Worm (Caenorhabditis elegans): ENCODE measurements around the gene F42C5.5.

The F42C5.5 gene

ce11 chrIV:7294121-7294520 is at the start of gene F42C5.5:
Gene F42C5.5, minus strand, starts transcription at chrIV:7294221.
- TF ChIP-seq nhr-6 (tag; optimal IDR thresholded peaks at IDR 0.05) (no peak), lin-13 (GFP tag; optimal IDR thresholded peaks at IDR 0.05) (no peak), nhr-237 (tag; optimal IDR thresholded peaks at IDR 0.05) (no peak), ztf-11 (tag; optimal IDR thresholded peaks at IDR 0.05) (no peak), elt-3 (tag; optimal IDR thresholded peaks at IDR 0.05) (no peak), aly-2 (tag; optimal IDR thresholded peaks at IDR 0.05) (no peak), mab-5 (tag; optimal IDR thresholded peaks at IDR 0.05) (no peak)

ce11 chrIV:7342144-7342543 is 48.1 kb upstream of the F42C5.5 start:
- TF ChIP-seq nhr-25 (tag; optimal IDR thresholded peaks at IDR 0.05) (no peak), ZK546.5 (tag; optimal IDR thresholded peaks at IDR 0.05) (no peak), skn-1 (tag; optimal IDR thresholded peaks at IDR 0.05) (no peak), peb-1 (tag; optimal IDR thresholded peaks at IDR 0.05) (no peak), F13H6.1 (tag; optimal IDR thresholded peaks at IDR 0.05) (no peak), unc-39 (tag; optimal IDR thresholded peaks at IDR 0.05) (no peak), nhr-6 (tag; optimal IDR thresholded peaks at IDR 0.05) (no peak), zag-1 (tag; optimal IDR thresholded peaks at IDR 0.05) (no peak), gmeb-1 (tag; optimal IDR thresholded peaks at IDR 0.05) (no peak), lin-39 (tag; optimal IDR thresholded peaks at IDR 0.05) (no peak), nhr-10 (tag; optimal IDR thresholded peaks at IDR 0.05) (no peak), snpc-4 (tag; optimal IDR thresholded peaks at IDR 0.05) (no peak), ceh-82 (tag; optimal IDR thresholded peaks at IDR 0.05) (no peak), ztf-11 (tag; optimal IDR thresholded peaks at IDR 0.05) (no peak), ama-1 (optimal IDR thresholded peaks at IDR 0.05) (no peak), ztf-4 (tag; optimal IDR thresholded peaks at IDR 0.05) (no peak), mab-5 (tag; optimal IDR thresholded peaks at IDR 0.05) (no peak)

- TF ChIP-seq ZK546.5 (tag; optimal IDR thresholded peaks at IDR 0.05) (no peak), mdl-1 (tag; optimal IDR thresholded peaks at IDR 0.05) (no peak), nhr-77 (tag; optimal IDR thresholded peaks at IDR 0.05) (no peak), gmeb-1 (tag; optimal IDR thresholded peaks at IDR 0.05) (no peak), nhr-25 (tag; optimal IDR thresholded peaks at IDR 0.05) (no peak), ceh-82 (tag; optimal IDR thresholded peaks at IDR 0.05) (no peak), R02D3.7 (tag; optimal IDR thresholded peaks at IDR 0.05) (no peak), lin-11 (tag; optimal IDR thresholded peaks at IDR 0.05) (no peak)
Observed at ce11 chrIV:7339095-7339494, 45.1 kb upstream of the F42C5.5 start.

DNA sequence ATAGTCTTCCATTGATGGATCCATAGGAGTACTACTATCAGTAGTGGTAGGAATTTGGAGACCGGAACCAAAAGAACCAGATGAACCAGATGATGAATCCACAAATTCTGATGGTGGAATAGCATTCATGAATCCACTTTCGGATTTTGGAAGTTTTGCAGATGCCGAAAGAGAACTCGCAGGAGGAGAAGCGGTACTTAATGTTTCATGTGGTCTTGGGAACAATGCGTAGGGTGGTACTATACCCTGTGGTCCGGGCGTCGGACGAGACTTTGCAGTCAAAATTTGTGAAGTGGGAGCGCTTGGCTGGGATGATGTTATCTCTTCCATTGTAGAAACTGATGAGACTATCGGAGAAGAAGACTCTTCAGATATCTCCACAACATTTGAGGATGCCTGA is 44.0 kb upstream of the F42C5.5 start:
- no peak for TF ChIP-seq ztf-1 (GFP tag; conservative IDR thresholded peaks at IDR 0.05)
- TF ChIP-seq ceh-16 (tag; optimal IDR thresholded peaks at IDR 0.05): no peak
- no peak for TF ChIP-seq mbf-1 (tag; optimal IDR thresholded peaks at IDR 0.05)
- TF ChIP-seq nhr-23 (tag; optimal IDR thresholded peaks at IDR 0.05): no peak
- TF ChIP-seq ztf-11 (tag; optimal IDR thresholded peaks at IDR 0.05): no peak
- TF ChIP-seq snpc-4 (tag; optimal IDR thresholded peaks at IDR 0.05): no peak
- TF ChIP-seq nhr-77 (tag; optimal IDR thresholded peaks at IDR 0.05): no peak
- no peak for TF ChIP-seq unc-62 (GFP tag; optimal IDR thresholded peaks at IDR 0.05)
- no peak for TF ChIP-seq nhr-6 (tag; optimal IDR thresholded peaks at IDR 0.05)
- no peak for TF ChIP-seq gmeb-1 (tag; optimal IDR thresholded peaks at IDR 0.05)
- no peak for TF ChIP-seq mdl-1 (tag; optimal IDR thresholded peaks at IDR 0.05)
- no peak for TF ChIP-seq nhr-25 (tag; optimal IDR thresholded peaks at IDR 0.05)
- TF ChIP-seq nhr-129 (tag; optimal IDR thresholded peaks at IDR 0.05): no peak
- no peak for TF ChIP-seq lin-11 (tag; optimal IDR thresholded peaks at IDR 0.05)
- no peak for TF ChIP-seq unc-39 (tag; optimal IDR thresholded peaks at IDR 0.05)
- TF ChIP-seq lsy-2 (tag; optimal IDR thresholded peaks at IDR 0.05): no peak
- no peak for TF ChIP-seq alr-1 (tag; optimal IDR thresholded peaks at IDR 0.05)
- TF ChIP-seq crh-2 (tag; optimal IDR thresholded peaks at IDR 0.05): no peak
- no peak for TF ChIP-seq ceh-82 (tag; optimal IDR thresholded peaks at IDR 0.05)
- TF ChIP-seq ZK546.5 (tag; optimal IDR thresholded peaks at IDR 0.05): no peak

DNA sequence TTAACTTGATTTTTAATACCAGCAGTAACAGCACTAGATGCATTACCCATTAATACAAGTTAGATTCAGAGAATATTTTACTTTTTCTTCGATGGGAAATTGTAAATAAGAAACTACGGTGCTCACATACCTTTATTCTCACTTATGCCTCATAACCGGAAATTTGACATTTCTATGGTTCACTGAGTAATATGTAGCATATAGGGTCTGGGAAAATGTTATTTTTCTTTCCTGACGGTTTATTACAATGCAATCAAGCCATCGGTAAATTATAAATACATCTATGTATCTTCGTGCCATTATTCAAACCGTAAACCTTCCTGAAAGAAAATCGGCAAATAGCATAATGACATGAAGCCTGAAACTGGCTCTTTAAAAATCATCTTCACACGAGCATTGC is 38.7 kb upstream of the F42C5.5 start, which contains the start of gene ocr-4:
ocr-4 (minus strand) TSS at position 101 of the 400 bp plus-strand sequence.
- no peak for TF ChIP-seq dmd-4 (tag; optimal IDR thresholded peaks at IDR 0.05)
- no peak for TF ChIP-seq ceh-82 (tag; optimal IDR thresholded peaks at IDR 0.05)
- TF ChIP-seq sem-4 (tag; optimal IDR thresholded peaks at IDR 0.05): no peak
- no peak for TF ChIP-seq elt-3 (tag; optimal IDR thresholded peaks at IDR 0.05)
